Fruit fly (Drosophila melanogaster): Measurements from ENCODE around the gene noc.
A peak's percentile ranks its signal among the peaks of the same experiment; 100 is the strongest.

The noc gene

DNA sequence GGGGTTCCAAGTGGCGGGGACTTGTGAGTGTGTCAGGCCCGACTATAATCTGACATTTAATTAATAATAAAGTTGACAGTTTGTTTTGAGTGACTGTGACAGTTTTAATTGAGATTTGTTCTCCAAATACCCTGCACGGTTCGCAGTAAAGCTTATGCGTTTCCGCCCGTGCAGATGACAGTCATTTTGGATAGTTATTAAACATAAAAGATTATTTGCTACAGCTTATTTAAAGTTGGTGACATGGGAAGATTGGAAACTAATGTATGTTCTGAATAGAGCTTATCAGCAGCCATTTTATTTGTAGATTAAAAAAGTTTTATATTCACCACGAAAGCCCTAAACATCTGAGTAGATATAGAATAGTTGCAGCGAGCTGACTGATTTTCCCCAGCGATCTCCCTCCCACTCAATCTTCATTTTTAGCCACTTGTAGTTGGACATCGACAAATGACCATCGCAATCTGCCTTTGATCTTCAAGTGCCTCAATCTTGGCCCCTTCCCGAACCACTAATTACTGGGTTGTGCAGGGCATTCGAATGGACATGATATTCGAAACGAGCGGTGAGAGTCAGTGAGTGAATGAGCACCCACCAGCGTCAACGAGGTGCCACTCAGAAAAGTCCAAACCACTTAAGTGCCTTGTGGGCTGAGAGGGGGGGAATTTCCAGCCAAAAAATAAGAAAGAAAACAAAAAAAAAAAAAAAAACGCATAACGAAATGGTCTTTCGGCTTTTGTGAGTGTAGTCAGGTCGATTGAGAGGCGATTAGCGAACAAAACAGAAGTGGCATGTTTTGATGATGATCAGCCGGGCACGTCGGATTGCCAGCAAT, 43.0 kb downstream of the noc start (continued):
- TF ChIP-seq D19B (GFP tag; optimal IDR thresholded peaks at IDR 0.05) (peak; percentile 13), ssp (GFP tag; IDR thresholded peaks at IDR 0.05) (no peak), CG4854 (GFP tag; optimal IDR thresholded peaks at IDR 0.05) (no peak), CG43689 (GFP tag; IDR thresholded peaks at IDR 0.05) (no peak), pros (GFP tag; optimal IDR thresholded peaks at IDR 0.05) (no peak), luna (GFP tag; optimal IDR thresholded peaks at IDR 0.05) (no peak), Sox102F (GFP tag; optimal IDR thresholded peaks at IDR 0.05) (no peak), dysf (GFP tag; IDR thresholded peaks at IDR 0.05) (no peak), CG31224 (GFP tag; IDR thresholded peaks at IDR 0.05) (no peak), org-1 (GFP tag; optimal IDR thresholded peaks at IDR 0.05) (no peak), dmrt99B (tag; optimal IDR thresholded peaks at IDR 0.05) (no peak), Dll (GFP tag; IDR thresholded peaks at IDR 0.05; ENCODE audit: partially characterized antibody) (no peak), Ets65A (GFP tag) (peak; percentile 36), CG17612 (GFP tag; IDR thresholded peaks at IDR 0.05) (no peak), CG11560 (tag; IDR thresholded peaks at IDR 0.05) (no peak), crp (GFP tag; optimal IDR thresholded peaks at IDR 0.05) (no peak), CG10462 (GFP tag; optimal IDR thresholded peaks at IDR 0.05) (no peak), ERR (GFP tag; optimal IDR thresholded peaks at IDR 0.05) (no peak), CG12155 (GFP tag; optimal IDR thresholded peaks at IDR 0.05) (no peak), Vsx1 (GFP tag; optimal IDR thresholded peaks at IDR 0.05) (peak; percentile 67), Sox100B (GFP tag; optimal IDR thresholded peaks at IDR 0.05) (peak; percentile 1), CG30020 (tag; optimal IDR thresholded peaks at IDR 0.05) (no peak), GATAe (GFP tag; conservative IDR thresholded peaks at IDR 0.05) (no peak), z (GFP tag; IDR thresholded peaks at IDR 0.05) (peak; percentile 91), CG18619 (GFP tag; optimal IDR thresholded peaks at IDR 0.05) (no peak), HHEX (GFP tag; optimal IDR thresholded peaks at IDR 0.05) (no peak), CG2678 (tag; optimal IDR thresholded peaks at IDR 0.05) (peak; percentile 0), vnd (GFP tag; IDR thresholded peaks at IDR 0.05; ENCODE audit: partially characterized antibody) (peak; percentile 78), inv (GFP tag; IDR thresholded peaks at IDR 0.05; ENCODE audit: partially characterized antibody) (no peak), Scr (GFP tag; IDR thresholded peaks at IDR 0.05; ENCODE audit: partially characterized antibody) (no peak), grau (tag; optimal IDR thresholded peaks at IDR 0.05) (peak; percentile 7), sd (tag; optimal IDR thresholded peaks at IDR 0.05) (peak; percentile 34), pzg (GFP tag; optimal IDR thresholded peaks at IDR 0.05) (no peak), Hey (tag; optimal IDR thresholded peaks at IDR 0.05) (peak; percentile 55), CG16815 (GFP tag; optimal IDR thresholded peaks at IDR 0.05) (no peak), gro (GFP tag; optimal IDR thresholded peaks at IDR 0.05) (peak; percentile 53), chinmo (GFP tag; IDR thresholded peaks at IDR 0.05; ENCODE audit: partially characterized antibody) (no peak), CoRest (tag; optimal IDR thresholded peaks at IDR 0.05) (peak; percentile 0), Sry-δ (GFP tag; optimal IDR thresholded peaks at IDR 0.05) (no peak), CG6272 (GFP tag; IDR thresholded peaks at IDR 0.05) (no peak), MESR4 (GFP tag; optimal IDR thresholded peaks at IDR 0.05) (no peak), CG31388 (GFP tag; optimal IDR thresholded peaks at IDR 0.05) (no peak), Lim3 (GFP tag; IDR thresholded peaks at IDR 0.05) (0 out of 2 replicates have a peak, but pooled peaks have one; percentile 25), grn (GFP tag; optimal IDR thresholded peaks at IDR 0.05) (peak; percentile 82), ase (GFP tag; IDR thresholded peaks at IDR 0.05) (no peak), sug (tag; optimal IDR thresholded peaks at IDR 0.05) (peak; percentile 65), emc (GFP tag; optimal IDR thresholded peaks at IDR 0.05) (no peak), crol (GFP tag; IDR thresholded peaks at IDR 0.05) (peak; percentile 80), gem (tag; optimal IDR thresholded peaks at IDR 0.05) (no peak)

Data from whole organism, embryonic.